Fruit fly (Drosophila melanogaster) Kc167 (cell line): ENCODE data around the gene Lk.

ENCODE experiments used
- Myc ChIP-seq: fragments of >200 bp; optimal IDR thresholded peaks from 2 replicates; lab custom pipeline; 2017; ENCODE audit warnings: missing external identifiers
- Sin3A ChIP-seq: fragments of >200 bp; optimal IDR thresholded peaks from 2 replicates; lab custom pipeline; 2018; ENCODE audit warnings: missing external identifiers
- h ChIP-seq: fragments of >200 bp; optimal IDR thresholded peaks from 3 replicates; lab custom pipeline; 2018; ENCODE audit warnings: missing external identifiers
- insv ChIP-seq: fragments of >200 bp; optimal IDR thresholded peaks from 3 replicates; lab custom pipeline; 2018; ENCODE audit warnings: missing external identifiers
- psq ChIP-seq: fragments of >200 bp; optimal IDR thresholded peaks from 2 replicates; lab custom pipeline; 2017; ENCODE audit warnings: missing external identifiers
- ttk ChIP-seq: sonication (Bioruptor generic); optimal IDR thresholded peaks from 2 replicates; lab custom pipeline; 2017; ENCODE audit warnings: missing external identifiers

dm6 chr3L:14550839-14551415, 9.6 kb downstream of the Lk start, which contains the start of gene Gbs-70E:
- TF ChIP-seq psq (lab: Kevin White, UChicago) (no peak), h (lab: Kevin White, UChicago) (no peak), insv (lab: Kevin White, UChicago) (no peak), ttk (lab: Kevin White, UChicago) (no peak), Sin3A (lab: Kevin White, UChicago) (no peak), Myc (lab: Kevin White, UChicago) (no peak)
